Worm (Caenorhabditis elegans) whole organism, late embryonic: ENCODE results near the gene pgp-10.

ENCODE experiments used
- K02D7.2 ChIP-seq: sonication (generic microtip); optimal IDR thresholded peaks from 2 replicates; lab custom pipeline; 2017; ENCODE audit warnings: mild to moderate bottlenecking, missing genetic modification characterization, missing compliant biosample characterization
- ama-1 ChIP-seq: fragments of 150-350 bp; optimal IDR thresholded peaks from 2 replicates; lab custom pipeline; 2014
- nfya-1 ChIP-seq: sonication (generic microtip); optimal IDR thresholded peaks from 2 replicates; lab custom pipeline; 2017; ENCODE audit warnings: missing genetic modification characterization, mild to moderate bottlenecking, missing compliant biosample characterization, antibody characterized with exemption, moderate library complexity
- nhr-11 ChIP-seq: fragments of 150-350 bp; optimal IDR thresholded peaks from 2 replicates; lab custom pipeline; 2014; ENCODE audit warnings: missing biosample characterization, missing genetic modification characterization
- pqm-1 ChIP-seq: sonication (generic microtip); optimal IDR thresholded peaks from 2 replicates; lab custom pipeline; 2016; ENCODE audit warnings: missing genetic modification characterization, missing compliant biosample characterization
- sox-2 ChIP-seq: fragments of 200-800 bp; sonication (Bioruptor generic); IDR thresholded peaks from 2 replicates; pipeline ENCODE4 v1.3.6; 2022; ENCODE audit warnings: missing genetic modification reagents, missing genetic modification characterization, missing compliant biosample characterization

ce11 chrX:7125178-7125577, 33.7 kb upstream of the pgp-10 start:
- TF ChIP-seq pqm-1 (no peak), nhr-11 (tag; lab: Kevin White, UChicago) (no peak), sox-2 (GFP tag; lab: Robert Waterston, UW) (no peak), nfya-1 (no peak), ama-1 (lab: Kevin White, UChicago) (no peak), K02D7.2 (tag; lab: Kevin White, UChicago) (no peak)
